Fruit fly (Drosophila melanogaster) whole organism, embryonic: Measurements from ENCODE around the gene Nlg2.

Experiments used
- ATbp ChIP-seq: fragments of 200-800 bp; sonication (Bioruptor generic); optimal IDR thresholded peaks from 2 replicates; lab custom pipeline; 2017; ENCODE audit warnings: missing biosample characterization, mild to moderate bottlenecking, missing genetic modification characterization, missing genetic modification reagents
- Antp ChIP-seq: fragments of 200-800 bp; sonication (Bioruptor generic); optimal IDR thresholded peaks from 3 replicates; lab custom pipeline; 2016; ENCODE audit warnings: missing biosample characterization, missing genetic modification characterization
- Asciz ChIP-seq: fragments of 200-800 bp; sonication (Bioruptor generic); optimal IDR thresholded peaks from 2 replicates; lab custom pipeline; 2017; ENCODE audit warnings: missing biosample characterization, mild to moderate bottlenecking, missing genetic modification characterization, missing genetic modification reagents
- Atf6 ChIP-seq: fragments of 200-800 bp; sonication (Bioruptor generic); IDR thresholded peaks from 2 replicates; pipeline ENCODE4 v1.3.6; 2022; ENCODE audit warnings: missing biosample characterization, missing genetic modification characterization
- B-H1 ChIP-seq: fragments of 200-800 bp; sonication (Bioruptor generic); IDR thresholded peaks from 3 replicates; pipeline ENCODE4 v1.3.6; 2022; ENCODE audit warnings: missing biosample characterization, missing genetic modification characterization
- CG10462 ChIP-seq: fragments of 200-800 bp; sonication (Bioruptor generic); optimal IDR thresholded peaks from 2 replicates; lab custom pipeline; 2016; ENCODE audit warnings: missing biosample characterization, missing genetic modification characterization
- CG10654 ChIP-seq: fragments of 200-800 bp; sonication (Bioruptor generic); optimal IDR thresholded peaks from 2 replicates; lab custom pipeline; 2016; ENCODE audit warnings: missing biosample characterization, missing genetic modification characterization
- CG11093 ChIP-seq: fragments of 200-800 bp; sonication (Bioruptor generic); IDR thresholded peaks from 3 replicates; pipeline ENCODE4 v1.3.6; 2022; ENCODE audit warnings: missing biosample characterization, missing genetic modification characterization
- CG11696 ChIP-seq: fragments of 200-800 bp; sonication (Bioruptor generic); IDR thresholded peaks from 2 replicates; pipeline ENCODE4 v1.3.6; 2022; ENCODE audit warnings: missing biosample characterization, missing genetic modification characterization
- CG11723 ChIP-seq: fragments of 200-800 bp; sonication (Bioruptor generic); optimal IDR thresholded peaks from 2 replicates; lab custom pipeline; 2017; ENCODE audit warnings: missing biosample characterization, mild to moderate bottlenecking, missing genetic modification characterization
- CG12236 ChIP-seq: fragments of 200-800 bp; sonication (Bioruptor generic); optimal IDR thresholded peaks from 2 replicates; lab custom pipeline; 2016; ENCODE audit warnings: missing biosample characterization, missing genetic modification characterization
- CG18262 ChIP-seq: fragments of 200-800 bp; optimal IDR thresholded peaks from 3 replicates; lab custom pipeline; 2019; ENCODE audit warnings: missing biosample characterization, mild to moderate bottlenecking, missing genetic modification characterization, moderate library complexity
- CG2129 ChIP-seq: fragments of 200-800 bp; sonication (Bioruptor generic); IDR thresholded peaks from 2 replicates; pipeline ENCODE4 v1.3.6; 2022; ENCODE audit warnings: missing biosample characterization, missing genetic modification characterization; ENCODE audit not compliant: partially characterized antibody
- CG2712 ChIP-seq: fragments of 200-800 bp; optimal IDR thresholded peaks from 3 replicates; lab custom pipeline; 2019; ENCODE audit warnings: missing biosample characterization, mild to moderate bottlenecking, missing genetic modification characterization, moderate library complexity
- CG30020 ChIP-seq: fragments of 200-800 bp; optimal IDR thresholded peaks from 2 replicates; lab custom pipeline; 2019; ENCODE audit warnings: missing biosample characterization, mild to moderate bottlenecking, missing genetic modification characterization, moderate library complexity
- CG3281 ChIP-seq: fragments of 200-800 bp; sonication (Bioruptor generic); optimal IDR thresholded peaks from 3 replicates; lab custom pipeline; 2017; ENCODE audit warnings: missing biosample characterization, mild to moderate bottlenecking, missing genetic modification characterization
- CG42726 ChIP-seq: fragments of 200-800 bp; sonication (Bioruptor generic); IDR thresholded peaks from 2 replicates; pipeline ENCODE4 v1.3.6; 2022; ENCODE audit warnings: missing biosample characterization, missing genetic modification characterization; ENCODE audit not compliant: partially characterized antibody
- CG7786 ChIP-seq: fragments of 200-800 bp; sonication (Bioruptor generic); optimal IDR thresholded peaks from 2 replicates; lab custom pipeline; 2016; ENCODE audit warnings: missing biosample characterization, missing genetic modification characterization
- CG7987 ChIP-seq: fragments of 200-800 bp; sonication (Bioruptor generic); optimal IDR thresholded peaks from 2 replicates; lab custom pipeline; 2018; ENCODE audit warnings: missing biosample characterization, mild to moderate bottlenecking, missing genetic modification characterization, moderate library complexity
- CG8359 ChIP-seq: fragments of 200-800 bp; sonication (Bioruptor generic); optimal IDR thresholded peaks from 2 replicates; lab custom pipeline; 2017; ENCODE audit warnings: missing biosample characterization, mild to moderate bottlenecking, missing genetic modification characterization, borderline replicate concordance
- CG9437 ChIP-seq: fragments of 200-800 bp; sonication (Bioruptor generic); optimal IDR thresholded peaks from 2 replicates; lab custom pipeline; 2018; ENCODE audit warnings: missing biosample characterization, mild to moderate bottlenecking, missing genetic modification characterization
- CG9876 ChIP-seq: fragments of 200-800 bp; sonication (Bioruptor generic); optimal IDR thresholded peaks from 2 replicates; lab custom pipeline; 2016; ENCODE audit warnings: missing biosample characterization, missing genetic modification characterization
- E2f2 ChIP-seq: fragments of 200-800 bp; sonication (Bioruptor generic); IDR thresholded peaks from 2 replicates; pipeline ENCODE4 v1.3.6; 2022; ENCODE audit warnings: missing biosample characterization, missing genetic modification characterization
- ERR ChIP-seq: fragments of 200-800 bp; sonication (Bioruptor generic); optimal IDR thresholded peaks from 2 replicates; lab custom pipeline; 2016; ENCODE audit warnings: missing biosample characterization, missing genetic modification characterization
- Fer2 ChIP-seq: fragments of 200-800 bp; sonication (Bioruptor generic); optimal IDR thresholded peaks from 2 replicates; lab custom pipeline; 2018; ENCODE audit warnings: missing biosample characterization, mild to moderate bottlenecking, missing genetic modification characterization, moderate library complexity
- HHEX ChIP-seq: fragments of 200-800 bp; sonication (Bioruptor generic); optimal IDR thresholded peaks from 3 replicates; lab custom pipeline; 2017; ENCODE audit warnings: missing biosample characterization, mild to moderate bottlenecking, missing genetic modification characterization, missing genetic modification reagents
- HLH4C ChIP-seq: fragments of 200-800 bp; sonication (Bioruptor generic); IDR thresholded peaks from 3 replicates; pipeline ENCODE4 v1.3.6; 2022; ENCODE audit warnings: missing biosample characterization, missing genetic modification characterization; ENCODE audit not compliant: partially characterized antibody
- Lpt ChIP-seq: fragments of >200 bp; optimal IDR thresholded peaks from 2 replicates; lab custom pipeline; 2018; ENCODE audit warnings: missing biosample characterization, missing genetic modification characterization
- MBD-R2 ChIP-seq: fragments of 200-800 bp; sonication (Bioruptor generic); IDR thresholded peaks from 2 replicates; pipeline ENCODE4 v1.3.6; 2022; ENCODE audit warnings: missing biosample characterization, missing genetic modification characterization
- NfI ChIP-seq: fragments of 200-800 bp; sonication (Bioruptor generic); optimal IDR thresholded peaks from 3 replicates; lab custom pipeline; 2018; ENCODE audit warnings: missing biosample characterization, mild to moderate bottlenecking, missing genetic modification characterization, moderate library complexity
- Pdp1 ChIP-seq, 2 experiments: fragments of 200-800 bp; sonication (Bioruptor generic); optimal IDR thresholded peaks; 3 replicates each; lab custom pipeline; 2016; ENCODE audit warnings: missing biosample characterization in 2 of 2, missing genetic modification characterization in 2 of 2, mild to moderate bottlenecking in 1 of 2, moderate library complexity in 1 of 2
- Ravus ChIP-seq: fragments of 200-800 bp; sonication (Bioruptor generic); IDR thresholded peaks from 2 replicates; pipeline ENCODE4 v1.3.6; 2022; ENCODE audit warnings: missing biosample characterization, missing genetic modification characterization
- Six4 ChIP-seq: fragments of 200-800 bp; sonication (Bioruptor generic); optimal IDR thresholded peaks from 2 replicates; lab custom pipeline; 2016; ENCODE audit warnings: missing biosample characterization, missing genetic modification characterization
- ap ChIP-seq: fragments of 200-800 bp; sonication (Bioruptor generic); IDR thresholded peaks from 2 replicates; pipeline ENCODE4 v1.3.6; 2022; ENCODE audit warnings: missing biosample characterization, missing genetic modification characterization
- bowl ChIP-seq: fragments of 200-800 bp; sonication (Bioruptor generic); IDR thresholded peaks from 2 replicates; pipeline ENCODE4 v1.3.6; 2022; ENCODE audit warnings: missing biosample characterization, missing genetic modification characterization
- bsh ChIP-seq, 2 experiments: fragments of 200-800 bp; sonication (Bioruptor generic); optimal IDR thresholded peaks; 2 replicates each; lab custom pipeline; 2017 to 2018; ENCODE audit warnings: mild to moderate bottlenecking in 2 of 2, missing biosample characterization in 2 of 2, missing genetic modification characterization in 2 of 2, moderate library complexity in 1 of 2
- cad ChIP-seq: fragments of >200 bp; optimal IDR thresholded peaks from 2 replicates; lab custom pipeline; 2017; ENCODE audit warnings: missing biosample characterization, missing genetic modification characterization
- cg ChIP-seq: fragments of 200-800 bp; sonication (Bioruptor generic); optimal IDR thresholded peaks from 3 replicates; lab custom pipeline; 2019; ENCODE audit warnings: missing biosample characterization, mild to moderate bottlenecking, missing genetic modification characterization, moderate library complexity
- ci ChIP-seq: fragments of 200-800 bp; sonication (Bioruptor generic); IDR thresholded peaks from 3 replicates; pipeline ENCODE4 v1.3.6; 2022; ENCODE audit warnings: missing biosample characterization, missing genetic modification characterization
- dmrt11E ChIP-seq: fragments of 200-800 bp; sonication (Bioruptor generic); optimal IDR thresholded peaks from 3 replicates; lab custom pipeline; 2018; ENCODE audit warnings: missing biosample characterization, mild to moderate bottlenecking, missing genetic modification characterization, moderate library complexity
- gsb ChIP-seq: fragments of 200-800 bp; sonication (Bioruptor generic); IDR thresholded peaks from 2 replicates; pipeline ENCODE4 v1.3.6; 2022; ENCODE audit warnings: missing biosample characterization, missing genetic modification characterization
- lab ChIP-seq: fragments of 200-800 bp; sonication (Bioruptor generic); optimal IDR thresholded peaks from 3 replicates; lab custom pipeline; 2017; ENCODE audit warnings: missing biosample characterization, missing genetic modification characterization, mild to moderate bottlenecking, moderate library complexity, missing genetic modification reagents
- org-1 ChIP-seq: fragments of 200-800 bp; sonication (Bioruptor generic); optimal IDR thresholded peaks from 2 replicates; lab custom pipeline; 2017; ENCODE audit warnings: missing biosample characterization, missing genetic modification characterization
- pnt ChIP-seq: fragments of 200-800 bp; sonication (Bioruptor generic); optimal IDR thresholded peaks from 3 replicates; lab custom pipeline; 2016; ENCODE audit warnings: missing biosample characterization, missing genetic modification characterization
- pzg ChIP-seq: fragments of 200-800 bp; sonication (Bioruptor generic); optimal IDR thresholded peaks from 3 replicates; lab custom pipeline; 2018; ENCODE audit warnings: missing biosample characterization, mild to moderate bottlenecking, missing genetic modification characterization, moderate library complexity
- salm ChIP-seq: fragments of 200-800 bp; sonication (Bioruptor generic); optimal IDR thresholded peaks from 2 replicates; lab custom pipeline; 2018; ENCODE audit warnings: missing biosample characterization, mild to moderate bottlenecking, missing genetic modification characterization
- sug ChIP-seq: fragments of 200-800 bp; optimal IDR thresholded peaks from 2 replicates; lab custom pipeline; 2019; ENCODE audit warnings: missing biosample characterization, mild to moderate bottlenecking, missing genetic modification characterization, moderate library complexity
- tap ChIP-seq: fragments of 200-800 bp; optimal IDR thresholded peaks from 3 replicates; lab custom pipeline; 2019; ENCODE audit warnings: missing biosample characterization, mild to moderate bottlenecking, missing genetic modification characterization, moderate library complexity
- z ChIP-seq: fragments of 200-800 bp; sonication (Bioruptor generic); IDR thresholded peaks from 3 replicates; pipeline ENCODE4 v1.3.6; 2022; ENCODE audit warnings: missing biosample characterization, missing genetic modification characterization
- zen2 ChIP-seq: fragments of 200-800 bp; sonication (Bioruptor generic); IDR thresholded peaks from 3 replicates; pipeline ENCODE4 v1.3.6; 2022; ENCODE audit warnings: missing biosample characterization, missing genetic modification characterization; ENCODE audit not compliant: partially characterized antibody

Gene Nlg2

DNA sequence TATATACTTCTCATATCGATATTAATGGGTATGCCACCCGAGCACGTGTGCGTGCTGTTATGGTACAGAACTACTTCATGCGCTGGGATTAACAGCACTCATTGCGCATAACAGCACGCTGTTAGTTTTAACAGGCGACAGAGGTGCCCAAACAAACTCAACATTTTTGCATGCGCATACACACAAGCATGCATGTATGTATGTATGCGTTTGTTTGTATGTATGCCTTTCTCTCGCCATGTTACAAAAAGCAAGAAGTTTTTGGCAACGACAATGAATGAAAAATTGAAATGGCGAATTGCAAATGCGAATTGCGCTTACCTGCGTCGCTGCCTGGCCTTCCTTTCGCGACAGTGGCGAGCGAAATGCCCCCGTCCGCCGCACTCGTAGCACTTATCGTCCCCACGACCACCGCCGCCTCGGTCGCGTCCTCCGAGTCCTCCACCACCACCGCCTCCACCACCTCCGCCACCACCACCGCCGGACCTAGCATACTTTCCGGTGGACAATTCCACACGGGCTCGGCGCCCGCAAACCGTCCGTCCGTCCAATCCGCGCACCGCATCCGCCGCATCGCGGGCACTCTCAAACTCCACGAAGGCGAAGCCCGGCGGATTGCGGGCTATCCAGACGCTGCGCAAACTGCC is 44.6 kb downstream of the Nlg2 start (continued):
- TF ChIP-seq CG2129, result no peak
- no peak for TF ChIP-seq ci (GFP tag; lab: Robert Waterston, UW)
- TF ChIP-seq Asciz (GFP tag; lab: Kevin White, UChicago), result no peak
- TF ChIP-seq bowl (GFP tag; lab: Robert Waterston, UW), result no peak
- TF ChIP-seq HLH4C (GFP tag; lab: Robert Waterston, UW), result no peak
- TF ChIP-seq CG10462 (GFP tag; lab: Kevin White, UChicago), result no peak
- no peak for TF ChIP-seq salm
- TF ChIP-seq lab (GFP tag; lab: Kevin White, UChicago), result no peak
- TF ChIP-seq CG10654, result no peak
- TF ChIP-seq B-H1 (GFP tag; lab: Robert Waterston, UW), result no peak
- no peak for TF ChIP-seq z (GFP tag; lab: Robert Waterston, UW)
- no peak for TF ChIP-seq CG9876 (GFP tag; lab: Kevin White, UChicago)
- no peak for TF ChIP-seq CG3281
- TF ChIP-seq Atf6 (GFP tag; lab: Robert Waterston, UW), result no peak
- TF ChIP-seq gsb (GFP tag; lab: Robert Waterston, UW), result no peak
- no peak for TF ChIP-seq Lpt (GFP tag; lab: Kevin White, UChicago)
- TF ChIP-seq HHEX (GFP tag; lab: Kevin White, UChicago), result no peak
- TF ChIP-seq CG2712, result peak; percentile 40
- no peak for TF ChIP-seq Fer2 (tag; lab: Kevin White, UChicago)
- TF ChIP-seq CG11093 (GFP tag; lab: Robert Waterston, UW), result no peak
- no peak for TF ChIP-seq dmrt11E (tag; lab: Kevin White, UChicago)
- peak; percentile 48 for TF ChIP-seq CG18262 (tag; lab: Kevin White, UChicago)
- TF ChIP-seq CG12236 (GFP tag; lab: Kevin White, UChicago), result no peak
- TF ChIP-seq CG11696 (GFP tag; lab: Robert Waterston, UW), result no peak
- no peak for TF ChIP-seq Ravus (GFP tag; lab: Robert Waterston, UW)
- no peak for TF ChIP-seq CG11723 (GFP tag; lab: Kevin White, UChicago)
- no peak for TF ChIP-seq Antp
- peak; percentile 18 for TF ChIP-seq CG9437
- no peak for TF ChIP-seq ATbp (GFP tag; lab: Kevin White, UChicago)
- TF ChIP-seq tap, result no peak
- no peak for TF ChIP-seq E2f2 (GFP tag; lab: Robert Waterston, UW)
- TF ChIP-seq CG7786 (GFP tag; lab: Kevin White, UChicago), result no peak
- no peak for TF ChIP-seq Pdp1 (GFP tag; optimal IDR thresholded peaks at IDR 0.05; lab: Kevin White, UChicago)
- TF ChIP-seq CG42726, result no peak
- TF ChIP-seq MBD-R2 (GFP tag; lab: Robert Waterston, UW), result peak; percentile 43
- TF ChIP-seq CG8359, result no peak
- TF ChIP-seq Six4 (GFP tag; lab: Kevin White, UChicago), result no peak
- no peak for TF ChIP-seq cad (GFP tag; lab: Kevin White, UChicago)
- no peak for TF ChIP-seq NfI (GFP tag; lab: Kevin White, UChicago)
- peak; percentile 49 for TF ChIP-seq pzg (GFP tag; lab: Kevin White, UChicago)
- no peak for TF ChIP-seq pnt
- no peak for TF ChIP-seq CG30020 (tag; lab: Kevin White, UChicago)
- no peak for TF ChIP-seq ERR (GFP tag; lab: Kevin White, UChicago)
- TF ChIP-seq zen2 (GFP tag; lab: Robert Waterston, UW), result no peak
- TF ChIP-seq org-1 (GFP tag; lab: Kevin White, UChicago), result no peak
- TF ChIP-seq ap (GFP tag; lab: Robert Waterston, UW), result no peak
- TF ChIP-seq sug (tag; lab: Kevin White, UChicago), result no peak
- peak; percentile 4 for TF ChIP-seq CG7987
- TF ChIP-seq bsh (GFP tag; optimal IDR thresholded peaks at IDR 0.05; lab: Kevin White, UChicago), result no peak
- peak; percentile 95 for TF ChIP-seq cg (GFP tag; lab: Kevin White, UChicago)
